Fruit fly (Drosophila melanogaster): ENCODE measurements around the gene Mkp.
A peak's percentile ranks its signal among the peaks of the same experiment; 100 is the strongest.

Mkp gene

dm6 chr3L:153670-154069, 30.7 kb downstream of the Mkp start (continued):
- peak; percentile 71 for TF ChIP-seq ewg (GFP tag; optimal IDR thresholded peaks at IDR 0.05)
- no peak for TF ChIP-seq CG2712 (tag; optimal IDR thresholded peaks at IDR 0.05)
- no peak for TF ChIP-seq Blimp-1 (GFP tag; optimal IDR thresholded peaks at IDR 0.05)
- no peak for TF ChIP-seq ttk (GFP tag; IDR thresholded peaks at IDR 0.05)
- TF ChIP-seq nerfin-1 (tag; optimal IDR thresholded peaks at IDR 0.05): peak; percentile 7
- TF ChIP-seq CG8089 (GFP tag; optimal IDR thresholded peaks at IDR 0.05): no peak
- TF ChIP-seq CG43689 (GFP tag; IDR thresholded peaks at IDR 0.05): no peak
- no peak for TF ChIP-seq Nf-YA (GFP tag; IDR thresholded peaks at IDR 0.05)
- no peak for TF ChIP-seq ftz-f1 (GFP tag; optimal IDR thresholded peaks at IDR 0.05)
- TF ChIP-seq emc (GFP tag; optimal IDR thresholded peaks at IDR 0.05): no peak
- TF ChIP-seq CG5953 (GFP tag; IDR thresholded peaks at IDR 0.05): no peak
- TF ChIP-seq MESR4 (GFP tag; optimal IDR thresholded peaks at IDR 0.05): no peak
- no peak for TF ChIP-seq corto (GFP tag; optimal IDR thresholded peaks at IDR 0.05)
- TF ChIP-seq gcm2 (GFP tag; optimal IDR thresholded peaks at IDR 0.05): no peak
- no peak for TF ChIP-seq CG11093 (GFP tag; IDR thresholded peaks at IDR 0.05)
- peak; percentile 43 for TF ChIP-seq CG9437 (GFP tag; optimal IDR thresholded peaks at IDR 0.05)
- no peak for TF ChIP-seq fd102C (GFP tag; optimal IDR thresholded peaks at IDR 0.05)
- no peak for TF ChIP-seq MBD-R2 (GFP tag; IDR thresholded peaks at IDR 0.05)
- TF ChIP-seq ash1 (GFP tag; optimal IDR thresholded peaks at IDR 0.05): no peak
- peak; percentile 6 for TF ChIP-seq CG15514 (GFP tag; optimal IDR thresholded peaks at IDR 0.05)
- no peak for TF ChIP-seq CG11085 (GFP tag; IDR thresholded peaks at IDR 0.05)
- TF ChIP-seq CG12769 (tag; optimal IDR thresholded peaks at IDR 0.05): no peak
- TF ChIP-seq CG6765 (GFP tag; optimal IDR thresholded peaks at IDR 0.05): no peak
- TF ChIP-seq bigmax (GFP tag; optimal IDR thresholded peaks at IDR 0.05): no peak
- TF ChIP-seq Neu2 (GFP tag; optimal IDR thresholded peaks at IDR 0.05; ENCODE audit: borderline replicate concordance): no peak
- no peak for TF ChIP-seq CG17361 (GFP tag; IDR thresholded peaks at IDR 0.05)
- TF ChIP-seq CG8765 (GFP tag; IDR thresholded peaks at IDR 0.05): no peak
- TF ChIP-seq CG10959 (GFP tag; IDR thresholded peaks at IDR 0.05): no peak
- TF ChIP-seq Dref (GFP tag; IDR thresholded peaks at IDR 0.05): no peak
- no peak for TF ChIP-seq CG10321 (GFP tag; IDR thresholded peaks at IDR 0.05)
- no peak for TF ChIP-seq Dad (GFP tag; optimal IDR thresholded peaks at IDR 0.05)
- no peak for TF ChIP-seq Opbp (GFP tag; IDR thresholded peaks at IDR 0.05; ENCODE audit: partially characterized antibody)
- TF ChIP-seq CG7928 (GFP tag; optimal IDR thresholded peaks at IDR 0.05): no peak
- no peak for TF ChIP-seq Dek (tag; optimal IDR thresholded peaks at IDR 0.05)
- no peak for TF ChIP-seq pan (optimal IDR thresholded peaks at IDR 0.05)
- TF ChIP-seq pan (GFP tag; optimal IDR thresholded peaks at IDR 0.05 in 1 of 2, IDR thresholded peaks at IDR 0.05 in 1 of 2): no peak
- TF ChIP-seq CG32767 (GFP tag; IDR thresholded peaks at IDR 0.05): peak; percentile 42
- no peak for TF ChIP-seq CG10543 (GFP tag; optimal IDR thresholded peaks at IDR 0.05)
- no peak for TF ChIP-seq Bdp1 (GFP tag; optimal IDR thresholded peaks at IDR 0.05)
- TF ChIP-seq Antp (GFP tag; optimal IDR thresholded peaks at IDR 0.05): no peak
- no peak for TF ChIP-seq CG8924 (tag; optimal IDR thresholded peaks at IDR 0.05)
- no peak for TF ChIP-seq btn (GFP tag; optimal IDR thresholded peaks at IDR 0.05)
- TF ChIP-seq cas (GFP tag; IDR thresholded peaks at IDR 0.05): no peak
- TF ChIP-seq tio (GFP tag; optimal IDR thresholded peaks at IDR 0.05): no peak
- TF ChIP-seq Ets97D (GFP tag; optimal IDR thresholded peaks at IDR 0.05): no peak
- TF ChIP-seq tx (GFP tag; optimal IDR thresholded peaks at IDR 0.05): no peak
- peak; percentile 46 for TF ChIP-seq Deaf1 (tag; optimal IDR thresholded peaks at IDR 0.05)
- TF ChIP-seq CG18599 (GFP tag; optimal IDR thresholded peaks at IDR 0.05): peak; percentile 29
- TF ChIP-seq ken (GFP tag; IDR thresholded peaks at IDR 0.05): no peak
- TF ChIP-seq Nf-YB (GFP tag; optimal IDR thresholded peaks at IDR 0.05): no peak
- TF ChIP-seq slou (GFP tag; optimal IDR thresholded peaks at IDR 0.05): no peak
- no peak for TF ChIP-seq CG32772 (GFP tag; IDR thresholded peaks at IDR 0.05)

Data from whole organism, embryonic.